Fruit fly (Drosophila melanogaster): ENCODE measurements around the gene CG34041.

CG34041 gene

DNA sequence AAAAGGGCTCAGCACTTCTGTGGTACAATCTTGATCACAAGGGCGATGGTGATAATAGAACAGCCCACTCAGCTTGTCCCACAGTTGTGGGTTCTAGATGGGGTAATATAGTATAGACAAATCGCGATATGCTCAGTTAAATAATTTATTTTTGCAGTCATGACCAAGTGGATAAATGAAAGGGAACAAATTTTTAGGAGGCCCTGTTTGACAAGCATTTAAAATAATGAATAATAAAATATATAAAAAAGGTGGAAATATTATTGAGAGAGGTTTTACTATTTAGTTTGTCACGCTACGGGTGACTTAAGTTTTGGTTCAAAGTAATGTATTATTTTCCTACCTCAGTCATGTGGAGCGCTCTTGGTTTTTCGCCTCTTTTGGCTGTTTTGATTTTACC, at the start of gene CG34041:
Gene CG34041 (plus strand): TSS at position 301 of the 400 bp plus-strand sequence.
- TF ChIP-seq usp (GFP tag; optimal IDR thresholded peaks at IDR 0.05): no peak
- no peak for TF ChIP-seq EcR (GFP tag; optimal IDR thresholded peaks at IDR 0.05)
- TF ChIP-seq CG8478 (optimal IDR thresholded peaks at IDR 0.05): no peak
- no peak for TF ChIP-seq pan (optimal IDR thresholded peaks at IDR 0.05)
- no peak for TF ChIP-seq Dll (optimal IDR thresholded peaks at IDR 0.05)
- no peak for TF ChIP-seq psq (optimal IDR thresholded peaks at IDR 0.05)

DNA sequence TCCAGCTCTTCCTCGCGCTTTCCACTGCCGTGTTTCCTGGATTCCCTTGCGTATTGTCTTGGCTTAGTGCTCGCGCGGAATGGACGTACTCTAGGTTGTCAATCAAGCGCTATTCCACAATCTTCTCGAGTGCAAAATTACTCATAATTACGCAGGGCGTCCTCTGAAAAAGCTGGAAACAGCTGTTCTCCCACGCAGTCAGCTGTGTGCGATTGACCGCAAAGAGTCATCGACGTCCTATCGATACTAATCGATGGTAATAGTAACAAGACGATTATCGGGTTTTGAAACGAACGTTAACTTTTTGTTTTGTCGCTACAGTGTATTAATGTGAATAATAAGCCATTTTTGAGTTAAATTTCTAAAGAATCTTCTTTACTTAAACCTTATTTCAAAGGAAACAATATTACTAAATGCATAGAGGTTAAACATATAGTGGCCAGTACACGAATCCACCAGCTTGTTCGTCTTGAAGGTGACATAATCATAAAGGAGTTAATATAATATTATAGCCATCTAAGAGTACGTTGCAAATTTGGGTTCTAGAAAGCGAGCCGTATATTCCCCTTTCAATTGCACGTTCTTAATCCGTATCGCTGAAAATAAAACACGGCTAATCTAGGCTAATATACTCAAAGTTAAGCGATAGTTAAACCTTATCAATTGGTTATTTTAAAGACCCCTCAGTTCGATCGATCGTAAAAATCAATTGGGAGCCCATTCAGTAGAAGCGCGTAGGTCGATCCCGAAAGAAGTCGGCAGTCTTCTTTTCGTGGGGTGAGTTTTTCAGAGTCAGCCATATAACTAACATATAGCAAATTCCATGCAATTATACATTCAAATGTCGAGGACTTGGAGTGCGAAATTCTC, 48.5 kb upstream of the CG34041 start, which contains the start of the genes CG2224 and CDase:
Gene CG2224 (minus strand): TSS at position 235 of the 870 bp plus-strand sequence.
Gene CDase (plus strand): TSS at position 456 of the 870 bp plus-strand sequence.
- no peak for TF ChIP-seq psq (optimal IDR thresholded peaks at IDR 0.05)
- no peak for TF ChIP-seq EcR (GFP tag; optimal IDR thresholded peaks at IDR 0.05)
- no peak for TF ChIP-seq pan (optimal IDR thresholded peaks at IDR 0.05)
- no peak for TF ChIP-seq Dll (optimal IDR thresholded peaks at IDR 0.05)
- TF ChIP-seq usp (GFP tag; optimal IDR thresholded peaks at IDR 0.05): no peak
- TF ChIP-seq CG8478 (optimal IDR thresholded peaks at IDR 0.05): no peak

DNA sequence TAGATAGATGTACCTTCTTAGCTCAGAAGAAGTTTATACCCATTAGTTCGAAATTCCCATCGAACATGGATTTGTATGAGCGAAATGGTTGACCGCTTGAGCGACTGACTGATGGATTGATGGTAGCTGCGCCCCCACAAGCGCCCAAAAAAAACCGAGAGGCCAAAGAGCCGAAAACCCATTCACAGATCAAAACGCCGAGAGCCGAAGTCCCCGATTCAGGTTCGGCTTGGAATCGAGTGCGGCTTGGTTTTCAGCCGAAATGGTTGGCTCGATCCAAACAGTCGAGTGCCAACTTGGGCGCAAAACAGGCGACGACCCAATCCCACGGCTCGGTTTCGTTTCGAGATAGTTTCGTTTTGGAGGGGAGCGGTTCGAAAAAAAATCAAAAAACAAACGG, 47.6 kb upstream of the CG34041 start:
- TF ChIP-seq EcR (GFP tag; optimal IDR thresholded peaks at IDR 0.05): no peak
- no peak for TF ChIP-seq pan (optimal IDR thresholded peaks at IDR 0.05)
- TF ChIP-seq Dll (optimal IDR thresholded peaks at IDR 0.05): no peak
- TF ChIP-seq usp (GFP tag; optimal IDR thresholded peaks at IDR 0.05): no peak
- TF ChIP-seq CG8478 (optimal IDR thresholded peaks at IDR 0.05): no peak
- TF ChIP-seq psq (optimal IDR thresholded peaks at IDR 0.05): no peak

DNA sequence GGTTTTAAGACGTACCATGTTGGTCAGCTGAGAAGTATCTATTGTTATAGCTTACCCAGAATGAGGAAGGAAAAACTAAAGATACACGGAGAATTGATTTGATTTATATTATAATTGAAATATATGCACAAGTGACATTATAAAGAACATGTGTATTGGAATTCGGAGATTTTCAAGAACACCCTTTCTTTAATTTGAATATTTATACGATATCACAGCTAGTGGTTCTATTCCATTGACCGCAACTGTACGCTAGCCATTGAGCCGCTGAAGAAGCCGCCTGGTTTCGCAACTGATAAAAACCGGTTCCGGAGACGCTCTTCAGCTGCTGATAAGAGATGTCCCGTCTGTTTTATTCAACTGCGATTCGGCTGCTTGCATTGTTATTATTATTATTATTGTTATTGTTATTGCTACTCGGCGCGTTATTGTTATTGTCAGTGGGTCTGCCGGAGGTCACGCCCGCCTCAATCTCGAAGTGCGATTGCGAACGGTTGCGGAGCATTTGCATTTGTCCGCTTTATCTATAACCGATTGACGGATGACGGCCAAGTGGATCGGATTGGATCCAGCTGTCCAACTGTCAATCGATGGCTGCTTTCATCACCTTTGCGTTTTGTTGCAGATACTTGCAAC, 46.1 kb upstream of the CG34041 start:
- no peak for TF ChIP-seq EcR (GFP tag; optimal IDR thresholded peaks at IDR 0.05)
- TF ChIP-seq psq (optimal IDR thresholded peaks at IDR 0.05): no peak
- no peak for TF ChIP-seq usp (GFP tag; optimal IDR thresholded peaks at IDR 0.05)
- TF ChIP-seq pan (optimal IDR thresholded peaks at IDR 0.05): no peak
- TF ChIP-seq CG8478 (optimal IDR thresholded peaks at IDR 0.05): no peak
- no peak for TF ChIP-seq Dll (optimal IDR thresholded peaks at IDR 0.05)

DNA sequence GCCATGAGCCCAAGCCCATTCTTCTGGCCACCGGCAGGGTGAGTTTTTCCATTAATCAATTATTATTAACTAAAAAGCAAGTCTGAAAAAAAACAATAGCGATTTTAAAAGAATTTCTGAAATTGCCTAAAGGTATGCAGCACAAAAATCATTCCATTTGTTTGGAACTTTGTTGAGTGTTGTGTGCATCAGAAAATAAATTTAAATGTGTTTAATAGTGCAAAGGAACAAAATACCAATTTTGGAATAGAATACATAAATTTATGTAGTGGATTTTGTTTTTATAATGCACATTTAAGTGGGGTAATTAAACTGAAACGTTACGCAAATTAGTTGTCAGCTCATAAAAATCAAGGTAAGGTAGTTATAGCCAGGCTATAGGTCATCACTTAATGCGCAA, 43.6 kb upstream of the CG34041 start:
- TF ChIP-seq pan (optimal IDR thresholded peaks at IDR 0.05) (no peak), CG8478 (optimal IDR thresholded peaks at IDR 0.05) (no peak), usp (GFP tag; optimal IDR thresholded peaks at IDR 0.05) (no peak), EcR (GFP tag; optimal IDR thresholded peaks at IDR 0.05) (no peak), psq (optimal IDR thresholded peaks at IDR 0.05) (no peak), Dll (optimal IDR thresholded peaks at IDR 0.05) (no peak)

DNA sequence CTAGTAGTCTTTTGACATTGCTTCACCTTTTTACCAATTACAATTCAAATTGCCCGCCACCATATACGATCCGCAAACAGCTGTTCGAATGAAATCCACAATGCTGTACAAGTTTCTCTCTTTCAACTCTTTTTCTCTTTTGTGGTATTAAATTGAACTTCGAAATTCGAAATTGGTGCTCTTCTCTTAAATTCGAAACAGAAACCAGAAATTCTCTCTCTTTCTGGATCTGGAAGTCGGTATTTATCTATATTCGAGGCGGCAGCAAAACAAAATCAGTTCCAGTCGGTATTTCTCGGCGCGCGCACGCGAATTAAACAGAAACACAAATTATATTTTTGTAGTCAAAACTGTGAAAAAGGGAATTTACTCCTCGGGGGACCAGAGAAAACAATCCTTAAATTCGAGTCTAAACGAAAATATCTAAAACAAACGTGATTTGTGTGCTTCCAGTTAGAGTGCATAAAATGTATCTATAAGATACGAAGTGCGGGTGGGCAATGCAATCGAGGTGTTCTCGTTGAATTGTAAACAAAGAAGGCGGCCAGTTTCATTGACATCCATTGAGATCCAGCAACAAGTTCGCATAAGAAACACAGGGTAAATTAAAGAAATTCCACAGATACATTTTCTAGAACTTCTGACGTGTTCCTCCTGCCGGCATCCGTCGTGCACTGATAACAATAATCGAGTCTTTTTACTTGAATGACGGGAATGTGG, 41.9 kb upstream of the CG34041 start, which contains the start of gene PH4alphaEFB:
Gene PH4alphaEFB (plus strand): TSS at position 276 of the 720 bp plus-strand sequence.
- TF ChIP-seq usp (GFP tag; optimal IDR thresholded peaks at IDR 0.05) (no peak), pan (optimal IDR thresholded peaks at IDR 0.05) (no peak), EcR (GFP tag; optimal IDR thresholded peaks at IDR 0.05) (no peak), Dll (optimal IDR thresholded peaks at IDR 0.05) (no peak), CG8478 (optimal IDR thresholded peaks at IDR 0.05) (no peak), psq (optimal IDR thresholded peaks at IDR 0.05) (no peak)

DNA sequence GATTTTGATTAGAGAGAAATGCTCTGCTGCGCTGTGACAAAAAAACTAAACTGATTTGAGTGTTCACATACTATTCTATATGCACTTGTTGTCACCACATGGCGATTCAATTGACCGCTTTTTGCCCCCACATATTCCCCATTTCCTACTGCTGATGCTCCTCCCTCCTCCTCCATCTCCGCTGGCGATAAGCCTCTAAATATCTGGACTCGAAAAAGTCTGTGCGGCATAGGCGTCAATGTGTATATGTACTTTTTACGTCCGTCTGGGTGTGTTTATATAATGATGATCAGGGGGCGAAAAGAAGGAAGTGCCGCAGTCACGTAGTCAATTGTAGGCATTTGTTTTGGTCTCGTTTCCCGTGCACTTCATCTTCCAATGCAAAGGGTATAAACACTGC, 41.3 kb upstream of the CG34041 start:
- TF ChIP-seq usp (GFP tag; optimal IDR thresholded peaks at IDR 0.05) (no peak), pan (optimal IDR thresholded peaks at IDR 0.05) (no peak), psq (optimal IDR thresholded peaks at IDR 0.05) (no peak), Dll (optimal IDR thresholded peaks at IDR 0.05) (no peak), EcR (GFP tag; optimal IDR thresholded peaks at IDR 0.05) (no peak), CG8478 (optimal IDR thresholded peaks at IDR 0.05) (no peak)

DNA sequence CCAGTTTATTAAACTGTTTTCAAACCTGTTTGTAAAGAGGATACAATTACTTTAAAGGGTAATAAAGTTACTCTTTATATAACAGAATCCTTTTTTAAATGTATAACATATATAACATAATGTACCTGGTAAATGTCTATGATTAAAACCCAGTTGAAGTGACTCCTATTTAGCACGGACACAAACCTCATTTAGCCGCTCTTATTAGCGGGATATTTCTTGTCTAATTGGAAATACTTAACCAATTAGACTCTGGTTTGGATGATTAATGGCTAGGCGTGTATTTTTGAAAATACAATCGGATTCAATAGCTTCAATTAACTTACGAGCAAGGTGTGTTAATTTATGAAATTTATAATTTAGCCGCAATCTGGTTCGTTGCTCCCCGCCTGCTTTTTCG, 40.8 kb upstream of the CG34041 start:
- no peak for TF ChIP-seq usp (GFP tag; optimal IDR thresholded peaks at IDR 0.05)

DNA sequence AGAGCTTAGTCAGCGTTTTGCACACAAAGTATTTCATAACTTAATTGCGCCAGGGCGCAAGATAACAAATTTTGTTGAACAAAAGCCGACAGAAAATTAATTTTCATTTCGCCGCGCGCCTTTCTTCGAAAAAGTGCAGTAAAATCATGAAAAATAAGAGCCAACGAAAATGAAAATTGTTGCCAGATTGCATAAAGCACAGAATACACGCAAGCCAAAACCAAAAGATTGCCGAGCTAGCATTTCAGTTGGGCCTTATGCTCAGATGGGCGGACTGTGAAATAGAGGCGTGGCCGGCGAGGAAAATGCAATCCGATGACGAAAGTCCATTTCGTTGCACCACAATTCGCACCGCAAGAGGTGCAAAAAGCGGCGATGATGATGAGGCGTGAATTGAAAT, 37.1 kb upstream of the CG34041 start:
- TF ChIP-seq psq (optimal IDR thresholded peaks at IDR 0.05) (no peak), pan (optimal IDR thresholded peaks at IDR 0.05) (no peak), CG8478 (optimal IDR thresholded peaks at IDR 0.05) (no peak), EcR (GFP tag; optimal IDR thresholded peaks at IDR 0.05) (no peak)

DNA sequence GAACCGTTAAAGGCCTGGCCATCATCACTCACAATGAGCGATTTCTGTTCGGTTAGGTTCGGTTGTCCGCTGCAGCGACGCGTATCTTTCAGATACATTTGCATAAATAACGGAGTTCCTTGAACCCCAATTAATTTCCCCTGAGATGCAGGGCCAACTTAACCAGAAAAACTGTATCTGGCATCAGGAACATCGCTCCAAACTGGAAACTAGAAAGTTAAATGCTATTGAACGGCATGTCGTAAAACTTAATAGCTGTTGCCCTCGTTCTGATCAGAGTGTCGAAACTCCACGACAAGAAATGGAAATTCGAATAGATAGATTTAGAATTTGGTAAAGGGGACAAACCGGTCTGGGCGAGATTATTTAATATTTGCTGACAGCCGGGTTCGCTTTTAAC, 35.5 kb upstream of the CG34041 start:
- TF ChIP-seq pan (optimal IDR thresholded peaks at IDR 0.05) (no peak), usp (GFP tag; optimal IDR thresholded peaks at IDR 0.05) (no peak), EcR (GFP tag; optimal IDR thresholded peaks at IDR 0.05) (no peak), Dll (optimal IDR thresholded peaks at IDR 0.05) (no peak), CG8478 (optimal IDR thresholded peaks at IDR 0.05) (no peak), psq (optimal IDR thresholded peaks at IDR 0.05) (no peak)

DNA sequence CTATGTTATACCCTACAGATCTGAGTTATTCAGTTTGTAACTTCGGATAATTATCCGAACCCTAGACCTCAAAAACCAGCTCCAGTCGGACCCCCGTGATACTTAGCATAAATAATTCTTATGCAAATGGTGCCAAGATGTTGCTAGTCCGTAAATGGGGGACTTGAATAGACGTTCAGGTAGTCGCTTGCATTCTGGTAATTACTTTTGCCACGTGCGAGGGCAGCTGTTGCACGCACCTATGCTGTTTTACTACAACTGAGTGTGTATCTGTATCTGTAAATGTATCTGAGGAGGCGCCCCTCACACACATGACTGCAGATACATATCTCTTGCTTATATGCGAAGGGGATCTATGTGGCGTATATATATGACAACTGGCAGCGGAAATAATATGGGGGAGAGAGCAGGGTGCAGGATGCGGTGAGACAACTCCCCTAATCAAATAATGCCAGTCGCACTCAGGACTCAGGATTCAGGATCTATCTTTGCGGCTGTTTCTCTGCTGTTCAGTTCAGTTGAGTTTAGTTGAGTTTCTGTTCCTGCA, 33.1 kb upstream of the CG34041 start:
- TF ChIP-seq psq (optimal IDR thresholded peaks at IDR 0.05): no peak

DNA sequence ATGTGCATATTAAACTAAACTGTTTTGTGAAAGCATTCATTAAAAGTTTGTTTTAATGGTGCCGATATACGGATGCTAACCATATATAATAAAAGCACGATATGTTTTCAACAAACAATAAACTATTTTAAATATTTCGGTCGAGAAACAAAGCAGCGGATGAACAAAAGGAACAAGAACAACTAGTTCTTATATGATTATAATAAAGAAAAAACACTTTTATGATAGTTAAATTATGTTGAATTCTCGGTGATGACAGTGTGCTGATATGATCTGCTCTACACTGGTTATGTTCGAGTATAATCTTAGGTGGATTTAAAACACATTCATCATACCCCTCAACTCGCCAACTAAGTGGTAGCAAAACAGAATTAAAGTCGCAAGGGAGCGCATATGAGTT, 31.9 kb upstream of the CG34041 start:
- TF ChIP-seq pan (optimal IDR thresholded peaks at IDR 0.05) (peak; percentile 19), Dll (optimal IDR thresholded peaks at IDR 0.05) (no peak)
